Worm (Caenorhabditis elegans) whole organism, young adult: ENCODE results near the gene ZC443.3.

Experiments used
- B0019.2 ChIP-seq: fragments of 200-800 bp; sonication (Bioruptor generic); conservative IDR thresholded peaks from 2 replicates; pipeline ENCODE4 v1.3.6; 2022; ENCODE audit warnings: missing genetic modification reagents, missing genetic modification characterization, missing compliant biosample characterization
- C17E4.6 ChIP-seq: fragments of 200-800 bp; sonication (Bioruptor generic); IDR thresholded peaks from 2 replicates; pipeline ENCODE4 v1.3.6; 2022; ENCODE audit warnings: missing genetic modification reagents, missing genetic modification characterization, missing compliant biosample characterization
- F33H1.4 ChIP-seq: fragments of 200-800 bp; sonication (Bioruptor generic); IDR thresholded peaks from 2 replicates; pipeline ENCODE4 v1.3.6; 2022; ENCODE audit warnings: missing genetic modification reagents, missing genetic modification characterization, missing compliant biosample characterization
- F55B11.4 ChIP-seq: sonication (generic microtip); optimal IDR thresholded peaks from 2 replicates; lab custom pipeline; 2016; ENCODE audit warnings: missing compliant biosample characterization, missing genetic modification characterization, borderline replicate concordance; ENCODE audit not compliant: insufficient read depth
- Y53F4B.3 ChIP-seq: fragments of 200-800 bp; sonication (Bioruptor generic); IDR thresholded peaks from 2 replicates; pipeline ENCODE4 v1.3.6; 2022; ENCODE audit warnings: missing genetic modification reagents, missing genetic modification characterization, missing compliant biosample characterization
- Y53G8AR.9 ChIP-seq: fragments of 200-800 bp; sonication (Bioruptor generic); conservative IDR thresholded peaks from 2 replicates; pipeline ENCODE4 v1.3.6; 2022; ENCODE audit warnings: missing genetic modification reagents, missing genetic modification characterization, missing compliant biosample characterization
- Y67H2A.10 ChIP-seq: fragments of 200-800 bp; sonication (Bioruptor generic); conservative IDR thresholded peaks from 2 replicates; pipeline ENCODE4 v1.3.6; 2022; ENCODE audit warnings: missing genetic modification reagents, missing genetic modification characterization, missing compliant biosample characterization
- Y79H2A.3 ChIP-seq: fragments of 200-800 bp; sonication (Bioruptor generic); conservative IDR thresholded peaks from 2 replicates; pipeline ENCODE4 v1.3.6; 2022; ENCODE audit warnings: missing genetic modification reagents, missing genetic modification characterization, missing compliant biosample characterization
- aptf-3 ChIP-seq: fragments of 200-800 bp; sonication (Bioruptor generic); IDR thresholded peaks from 2 replicates; pipeline ENCODE4 v1.3.6; 2022; ENCODE audit warnings: missing genetic modification characterization, missing compliant biosample characterization
- atf-7 ChIP-seq: sonication (generic microtip); optimal IDR thresholded peaks from 2 replicates; lab custom pipeline; 2017; ENCODE audit warnings: mild to moderate bottlenecking, missing genetic modification characterization, missing compliant biosample characterization
- athp-1 ChIP-seq: sonication (generic microtip); optimal IDR thresholded peaks from 2 replicates; lab custom pipeline; 2017; ENCODE audit warnings: mild to moderate bottlenecking, missing genetic modification characterization, missing compliant biosample characterization
- attf-3 ChIP-seq: fragments of 200-800 bp; sonication (Bioruptor generic); conservative IDR thresholded peaks from 2 replicates; pipeline ENCODE4 v1.3.6; 2022; ENCODE audit warnings: missing genetic modification reagents, missing genetic modification characterization, missing compliant biosample characterization
- ceh-27 ChIP-seq: fragments of 200-800 bp; sonication (Bioruptor generic); optimal IDR thresholded peaks from 2 replicates; lab custom pipeline; 2018; ENCODE audit warnings: mild to moderate bottlenecking, missing genetic modification characterization, moderate library complexity, missing compliant biosample characterization
- ceh-79 ChIP-seq: sonication (generic microtip); optimal IDR thresholded peaks from 2 replicates; lab custom pipeline; 2017; ENCODE audit warnings: mild to moderate bottlenecking, missing genetic modification characterization, missing compliant biosample characterization
- chd-7 ChIP-seq: sonication (generic microtip); optimal IDR thresholded peaks from 2 replicates; lab custom pipeline; 2016; ENCODE audit warnings: mild to moderate bottlenecking, missing genetic modification characterization, moderate library complexity, missing compliant biosample characterization
- dox-1 ChIP-seq: fragments of 200-800 bp; sonication (Bioruptor generic); IDR thresholded peaks from 2 replicates; pipeline ENCODE4 v1.3.6; 2022; ENCODE audit warnings: missing genetic modification reagents, missing genetic modification characterization, missing compliant biosample characterization
- efl-1 ChIP-seq: fragments of 150-350 bp; optimal IDR thresholded peaks from 2 replicates; lab custom pipeline; 2014; ENCODE audit warnings: missing biosample characterization, missing genetic modification reagents, missing genetic modification characterization
- egl-18 ChIP-seq: fragments of 200-800 bp; sonication (Bioruptor generic); IDR thresholded peaks from 2 replicates; pipeline ENCODE4 v1.3.6; 2022; ENCODE audit warnings: missing genetic modification reagents, missing genetic modification characterization, missing compliant biosample characterization
- ekl-4 ChIP-seq: fragments of 200-800 bp; sonication (Bioruptor generic); IDR thresholded peaks from 2 replicates; pipeline ENCODE4 v1.3.6; 2022; ENCODE audit warnings: missing genetic modification reagents, missing genetic modification characterization, missing compliant biosample characterization
- ets-4 ChIP-seq: fragments of 200-800 bp; sonication (Bioruptor generic); optimal IDR thresholded peaks from 2 replicates; lab custom pipeline; 2018; ENCODE audit warnings: mild to moderate bottlenecking, missing genetic modification characterization, missing compliant biosample characterization
- gei-17 ChIP-seq: fragments of 200-800 bp; sonication (Bioruptor generic); optimal IDR thresholded peaks from 2 replicates; lab custom pipeline; 2018; ENCODE audit warnings: mild to moderate bottlenecking, missing genetic modification characterization, missing compliant biosample characterization
- let-526 ChIP-seq: fragments of 200-800 bp; sonication (Bioruptor generic); IDR thresholded peaks from 2 replicates; pipeline ENCODE4 v1.3.6; 2022; ENCODE audit warnings: missing genetic modification reagents, missing genetic modification characterization, missing compliant biosample characterization
- let-607 ChIP-seq, 2 experiments: fragments of 200-800 bp in 1 of 2; sonication (Bioruptor generic) in 1 of 2; sonication (generic microtip) in 1 of 2; optimal IDR thresholded peaks; 2 replicates each; lab custom pipeline; 2016 to 2018; ENCODE audit warnings: mild to moderate bottlenecking in 2 of 2, missing compliant biosample characterization in 2 of 2, missing genetic modification characterization in 2 of 2, moderate library complexity in 2 of 2, missing genotype in 1 of 2
- lin-54 ChIP-seq: fragments of 200-800 bp; sonication (Bioruptor generic); optimal IDR thresholded peaks from 2 replicates; lab custom pipeline; 2018; ENCODE audit warnings: mild to moderate bottlenecking, missing genetic modification characterization, missing compliant biosample characterization
- lir-1 ChIP-seq: fragments of 200-800 bp; sonication (Bioruptor generic); conservative IDR thresholded peaks from 2 replicates; pipeline ENCODE4 v1.3.6; 2022; ENCODE audit warnings: missing genetic modification reagents, missing genetic modification characterization, missing compliant biosample characterization
- lsy-27 ChIP-seq: sonication (generic microtip); optimal IDR thresholded peaks from 2 replicates; lab custom pipeline; 2017; ENCODE audit warnings: missing genetic modification characterization, mild to moderate bottlenecking, missing compliant biosample characterization, antibody characterized with exemption, missing genotype, borderline replicate concordance; ENCODE audit not compliant: insufficient read depth
- mel-28 ChIP-seq: sonication (generic microtip); optimal IDR thresholded peaks from 2 replicates; lab custom pipeline; 2016; ENCODE audit warnings: borderline replicate concordance, mild to moderate bottlenecking, missing genetic modification characterization, missing compliant biosample characterization
- nfya-1 ChIP-seq: sonication (generic microtip); optimal IDR thresholded peaks from 2 replicates; lab custom pipeline; 2017; ENCODE audit warnings: antibody characterized with exemption, missing compliant biosample characterization, missing genetic modification characterization, borderline replicate concordance; ENCODE audit not compliant: insufficient read depth
- nfya-2 ChIP-seq: fragments of 200-800 bp; sonication (Bioruptor generic); IDR thresholded peaks from 2 replicates; pipeline ENCODE4 v1.3.6; 2022; ENCODE audit warnings: missing genetic modification reagents, missing genetic modification characterization, missing compliant biosample characterization
- nfyb-1 ChIP-seq: fragments of 200-800 bp; sonication (Bioruptor generic); IDR thresholded peaks from 2 replicates; pipeline ENCODE4 v1.3.6; 2022; ENCODE audit warnings: missing genetic modification reagents, missing genetic modification characterization, missing compliant biosample characterization
- nhr-179 ChIP-seq: sonication (generic microtip); optimal IDR thresholded peaks from 2 replicates; lab custom pipeline; 2016; ENCODE audit warnings: mild to moderate bottlenecking, missing genetic modification characterization, missing compliant biosample characterization
- pbrm-1 ChIP-seq: fragments of 200-800 bp; sonication (Bioruptor generic); IDR thresholded peaks from 2 replicates; pipeline ENCODE4 v1.3.6; 2022; ENCODE audit warnings: missing genetic modification reagents, missing genetic modification characterization, missing compliant biosample characterization
- sdz-38 ChIP-seq: sonication (generic microtip); optimal IDR thresholded peaks from 2 replicates; lab custom pipeline; 2016; ENCODE audit warnings: missing genotype, missing genetic modification characterization, missing compliant biosample characterization
- sea-2 ChIP-seq: fragments of 200-800 bp; sonication (Bioruptor generic); IDR thresholded peaks from 2 replicates; pipeline ENCODE4 v1.3.6; 2022; ENCODE audit warnings: missing genetic modification characterization, missing compliant biosample characterization
- tbp1 ChIP-seq: fragments of 200-800 bp; sonication (Bioruptor generic); optimal IDR thresholded peaks from 2 replicates; lab custom pipeline; 2018; ENCODE audit warnings: mild to moderate bottlenecking, missing genetic modification characterization, missing compliant biosample characterization
- zfh-2 ChIP-seq: fragments of 200-800 bp; sonication (Bioruptor generic); conservative IDR thresholded peaks from 2 replicates; pipeline ENCODE4 v1.3.6; 2022; ENCODE audit warnings: missing genetic modification reagents, missing genetic modification characterization, missing compliant biosample characterization
- ztf-25 ChIP-seq: fragments of 200-800 bp; sonication (Bioruptor generic); IDR thresholded peaks from 2 replicates; pipeline ENCODE4 v1.3.6; 2022; ENCODE audit warnings: missing genetic modification reagents, missing genetic modification characterization, missing compliant biosample characterization
- ztf-28 ChIP-seq: fragments of 200-800 bp; sonication (Bioruptor generic); IDR thresholded peaks from 2 replicates; pipeline ENCODE4 v1.3.6; 2022; ENCODE audit warnings: missing genetic modification reagents, missing genetic modification characterization, missing compliant biosample characterization
- ztf-6 ChIP-seq: fragments of 200-800 bp; sonication (Bioruptor generic); IDR thresholded peaks from 2 replicates; pipeline ENCODE4 v1.3.6; 2022; ENCODE audit warnings: missing genetic modification reagents, missing genetic modification characterization, missing compliant biosample characterization

ZC443.3 gene

DNA sequence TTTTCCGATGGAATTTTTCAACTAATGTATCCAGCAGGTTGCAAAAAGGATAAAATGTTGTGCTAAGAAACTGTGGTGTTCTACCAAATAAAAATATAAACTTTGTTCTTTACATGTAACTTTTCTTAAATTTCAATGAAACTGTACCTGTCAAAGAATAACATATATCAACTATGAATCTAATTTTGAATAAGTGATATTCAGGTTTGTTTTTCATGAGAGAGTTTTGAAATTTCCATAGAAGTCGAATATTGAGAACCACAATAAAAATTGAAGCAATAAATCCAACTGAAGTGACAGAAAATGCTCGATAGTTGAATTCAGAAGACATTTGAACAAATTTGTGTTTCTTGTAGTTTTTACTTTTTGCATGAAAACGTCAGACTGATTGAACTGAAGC, 23.7 kb downstream of the ZC443.3 start, which contains the start of gene srbc-43 (continued):
- TF ChIP-seq aptf-3 (GFP tag; lab: Robert Waterston, UW), result no peak
- no peak for TF ChIP-seq B0019.2 (GFP tag; lab: Robert Waterston, UW)
- TF ChIP-seq let-526 (GFP tag; lab: Robert Waterston, UW), result no peak

DNA sequence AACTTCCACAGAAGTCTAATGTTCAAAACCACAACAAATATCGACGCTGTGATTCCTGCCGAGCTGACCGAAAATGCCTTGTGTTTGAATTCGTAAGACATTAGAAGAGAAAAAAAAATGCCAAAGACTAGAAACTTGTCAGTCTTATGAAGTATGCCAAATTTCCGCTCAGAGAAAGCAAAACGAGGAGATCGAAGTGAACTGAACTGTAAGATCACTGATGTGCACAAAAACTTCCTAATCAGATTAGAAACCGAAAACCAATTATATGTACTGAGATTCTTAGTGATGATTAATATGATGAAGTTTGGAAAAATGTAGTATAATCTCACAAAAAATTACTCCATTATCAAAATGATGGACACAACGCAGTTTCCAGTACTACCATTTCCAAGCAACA, 25.5 kb downstream of the ZC443.3 start, which contains the start of gene srbc-44:
TSS of gene srbc-44 (minus strand) at position 101 of the 400 bp plus-strand sequence.
- TF ChIP-seq nfya-1 (tag; lab: Kevin White, UChicago), result no peak
- no peak for TF ChIP-seq pbrm-1 (GFP tag; lab: Robert Waterston, UW)
- TF ChIP-seq Y67H2A.10, result no peak
- no peak for TF ChIP-seq nfyb-1 (GFP tag; lab: Robert Waterston, UW)
- no peak for TF ChIP-seq F55B11.4 (tag; lab: Kevin White, UChicago)
- no peak for TF ChIP-seq athp-1 (tag; lab: Kevin White, UChicago)
- TF ChIP-seq lin-54 (GFP tag; lab: Kevin White, UChicago), result no peak
- TF ChIP-seq ceh-27 (GFP tag; lab: Kevin White, UChicago), result no peak
- no peak for TF ChIP-seq chd-7 (tag; lab: Kevin White, UChicago)
- no peak for TF ChIP-seq egl-18
- TF ChIP-seq let-607 (tag; optimal IDR thresholded peaks at IDR 0.05; lab: Kevin White, UChicago), result no peak
- no peak for TF ChIP-seq ztf-25 (GFP tag; lab: Robert Waterston, UW)
- TF ChIP-seq Y79H2A.3 (GFP tag; lab: Robert Waterston, UW), result no peak
- no peak for TF ChIP-seq ekl-4
- TF ChIP-seq sdz-38 (tag; lab: Kevin White, UChicago), result no peak

DNA sequence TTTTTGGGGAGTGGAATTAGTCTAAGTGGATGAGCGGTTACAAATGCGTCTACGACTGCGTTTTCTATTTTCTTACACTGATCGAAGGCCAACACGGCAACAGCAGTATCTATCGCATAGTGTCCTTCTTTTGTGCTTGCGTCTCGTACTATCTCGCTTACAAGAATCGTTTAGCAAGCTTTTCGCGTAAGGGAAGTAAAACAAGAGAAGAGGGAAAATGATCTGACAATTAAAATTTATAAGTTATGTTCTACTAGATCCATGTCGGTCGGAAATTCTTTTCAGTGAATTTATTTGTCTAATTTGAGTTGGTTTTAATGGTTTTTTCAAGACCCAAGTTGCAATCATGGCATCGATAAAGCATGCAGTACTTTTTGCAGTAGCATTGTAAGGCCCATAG, 26.9 kb downstream of the ZC443.3 start, which contains the start of gene fkb-4:
TSS of gene fkb-4 (minus strand) at position 101 of the 400 bp plus-strand sequence.
- TF ChIP-seq Y53F4B.3 (GFP tag; lab: Robert Waterston, UW) (no peak), lsy-27 (no peak), Y53G8AR.9 (GFP tag; lab: Robert Waterston, UW) (no peak)

DNA sequence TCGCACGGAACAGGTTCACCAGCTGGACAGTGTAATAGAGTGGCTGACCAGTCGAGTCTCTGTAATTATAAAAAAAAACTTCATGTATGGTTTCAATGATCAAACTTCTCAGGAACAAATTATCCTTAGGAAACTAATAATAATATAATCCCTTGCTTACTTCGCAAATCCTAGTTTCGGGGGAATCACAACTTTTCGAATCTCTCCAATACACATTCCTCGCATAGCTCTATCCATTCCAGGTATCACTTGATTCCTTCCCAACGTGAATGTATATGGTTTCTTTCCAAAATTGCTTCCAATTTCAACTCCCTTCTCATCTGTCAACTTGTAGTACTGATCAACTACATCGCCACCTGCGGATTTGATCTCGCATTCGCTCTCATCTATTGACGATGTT, 27.6 kb downstream of the ZC443.3 start:
- TF ChIP-seq F55B11.4 (tag; lab: Kevin White, UChicago) (no peak), sea-2 (GFP tag; lab: Robert Waterston, UW) (no peak), mel-28 (no peak), tbp1 (GFP tag; lab: Kevin White, UChicago) (no peak), atf-7 (no peak), ztf-28 (GFP tag; lab: Robert Waterston, UW) (no peak), C17E4.6 (GFP tag; lab: Robert Waterston, UW) (no peak), ets-4 (GFP tag; lab: Kevin White, UChicago) (no peak), Y53G8AR.9 (GFP tag; lab: Robert Waterston, UW) (no peak), ceh-79 (no peak)
- TF ChIP-seq, all 124 proteins: peak for 0

DNA sequence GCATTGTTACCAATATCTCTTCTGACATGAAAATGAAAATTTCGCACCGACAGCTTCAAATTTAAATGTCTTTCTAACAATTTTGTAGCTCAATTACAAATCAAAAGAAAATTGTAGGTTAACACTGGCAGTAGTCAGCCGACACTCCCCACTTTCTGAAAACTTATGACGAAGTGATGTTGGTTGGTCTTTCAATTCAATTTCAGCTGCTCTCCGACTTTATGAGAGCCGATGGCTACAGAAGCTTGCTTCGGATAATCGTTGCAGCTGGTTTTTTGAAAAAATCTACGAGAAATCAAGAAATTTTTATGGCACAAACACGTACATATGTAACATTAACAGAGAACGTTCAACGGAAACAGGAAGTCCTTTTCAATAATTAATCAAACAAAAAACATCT, 29.1 kb downstream of the ZC443.3 start, which contains the start of gene sre-20:
TSS of gene sre-20 (minus strand) at position 101 of the 400 bp plus-strand sequence.
- TF ChIP-seq dox-1 (GFP tag; lab: Robert Waterston, UW) (no peak), attf-3 (no peak), ceh-27 (GFP tag; lab: Kevin White, UChicago) (no peak), nhr-179 (tag; lab: Kevin White, UChicago) (no peak), nfya-2 (GFP tag; lab: Robert Waterston, UW) (no peak), gei-17 (GFP tag; lab: Kevin White, UChicago) (no peak), F33H1.4 (GFP tag; lab: Robert Waterston, UW) (no peak), zfh-2 (no peak), ztf-6 (no peak), efl-1 (GFP tag; lab: Kevin White, UChicago) (no peak), lir-1 (GFP tag; lab: Robert Waterston, UW) (no peak)
